Worm (Caenorhabditis elegans) whole organism, L4 larva: ENCODE data around the gene lin-26.

Source experiments
- F37D6.2 ChIP-seq: sonication (generic microtip); optimal IDR thresholded peaks from 2 replicates; lab custom pipeline; 2016; ENCODE audit warnings: mild to moderate bottlenecking, missing genetic modification characterization, missing compliant biosample characterization
- R02D3.7 ChIP-seq: fragments of 150-350 bp; sonication (generic microtip); optimal IDR thresholded peaks from 3 replicates; lab custom pipeline; 2014; ENCODE audit warnings: missing biosample characterization, missing genetic modification characterization
- T26A8.4 ChIP-seq: fragments of 200-800 bp; sonication (Bioruptor generic); IDR thresholded peaks from 2 replicates; pipeline ENCODE4 v1.3.6; 2022; ENCODE audit warnings: missing genetic modification characterization, missing compliant biosample characterization
- Y48G9A.11 ChIP-seq: fragments of 200-800 bp; sonication (Bioruptor generic); IDR thresholded peaks from 2 replicates; pipeline ENCODE4 v1.3.6; 2022; ENCODE audit warnings: missing genetic modification reagents, missing genetic modification characterization, missing compliant biosample characterization
- ZK337.2 ChIP-seq: fragments of 200-800 bp; sonication (Bioruptor generic); IDR thresholded peaks from 2 replicates; pipeline ENCODE4 v1.3.6; 2022; ENCODE audit warnings: missing genetic modification reagents, missing genetic modification characterization, missing compliant biosample characterization
- aha-1 ChIP-seq: fragments of 150-350 bp; peaks from one replicate; lab custom pipeline; 2014; ENCODE audit warnings: missing biosample characterization, missing genetic modification characterization
- attf-4 ChIP-seq: sonication (generic microtip); optimal IDR thresholded peaks from 3 replicates; lab custom pipeline; 2017; ENCODE audit warnings: missing biosample characterization, missing genetic modification characterization
- ceh-20 ChIP-seq: fragments of 200-800 bp; sonication (Bioruptor generic); IDR thresholded peaks from 2 replicates; pipeline ENCODE4 v1.3.6; 2022; ENCODE audit warnings: missing genetic modification reagents, missing genetic modification characterization, missing compliant biosample characterization
- ces-1 ChIP-seq: fragments of 150-350 bp; sonication (generic microtip); optimal IDR thresholded peaks from 4 replicates; lab custom pipeline; 2014; ENCODE audit warnings: missing biosample characterization, missing genetic modification reagents, missing genetic modification characterization
- cey-2 ChIP-seq: sonication (generic microtip); optimal IDR thresholded peaks from 3 replicates; lab custom pipeline; 2017; ENCODE audit warnings: missing genetic modification characterization, mild to moderate bottlenecking, missing compliant biosample characterization, antibody characterized with exemption, borderline replicate concordance; ENCODE audit not compliant: insufficient read depth
- ctbp-1 ChIP-seq: fragments of 200-800 bp; sonication (Bioruptor generic); IDR thresholded peaks from 2 replicates; pipeline ENCODE4 v1.3.6; 2022; ENCODE audit warnings: missing genetic modification reagents, missing genetic modification characterization, missing compliant biosample characterization
- daf-16 ChIP-seq, 3 experiments: sonication (generic microtip); optimal IDR thresholded peaks; 2 replicates each; lab custom pipeline; 2016 to 2017; ENCODE audit warnings: missing genetic modification characterization in 3 of 3, missing genetic modification reagents in 3 of 3, mild to moderate bottlenecking in 2 of 3, missing compliant biosample characterization in 2 of 3, missing biosample characterization in 1 of 3, moderate library complexity in 1 of 3
- daf-8 ChIP-seq: fragments of 200-800 bp; sonication (Bioruptor generic); IDR thresholded peaks from 2 replicates; pipeline ENCODE4 v1.3.6; 2022; ENCODE audit warnings: missing genetic modification characterization, missing compliant biosample characterization
- dmd-6 ChIP-seq: fragments of 200-800 bp; sonication (Bioruptor generic); IDR thresholded peaks from 2 replicates; pipeline ENCODE4 v1.3.6; 2022; ENCODE audit warnings: missing genetic modification reagents, missing genetic modification characterization, missing compliant biosample characterization
- dpl-1 ChIP-seq: fragments of 150-350 bp; optimal IDR thresholded peaks from 2 replicates; lab custom pipeline; 2014; ENCODE audit warnings: missing biosample characterization, missing genetic modification reagents, missing genetic modification characterization
- egl-27 ChIP-seq: sonication (generic microtip); optimal IDR thresholded peaks from 3 replicates; lab custom pipeline; 2017; ENCODE audit warnings: missing biosample characterization, missing genetic modification reagents, missing genetic modification characterization
- egl-43 ChIP-seq: fragments of 200-800 bp; sonication (Bioruptor generic); IDR thresholded peaks from 2 replicates; pipeline ENCODE4 v1.3.6; 2022; ENCODE audit warnings: missing genetic modification reagents, missing genetic modification characterization, missing compliant biosample characterization
- fkh-10 ChIP-seq: fragments of 150-350 bp; optimal IDR thresholded peaks from 2 replicates; lab custom pipeline; 2014; ENCODE audit warnings: missing biosample characterization, missing genetic modification reagents, missing genetic modification characterization
- hif-1 ChIP-seq, 2 experiments: sonication (generic microtip); optimal IDR thresholded peaks; 2 replicates each; lab custom pipeline; 2016 to 2017; ENCODE audit warnings: missing compliant biosample characterization in 2 of 2, missing genetic modification characterization in 2 of 2, missing genetic modification reagents in 2 of 2, missing genotype in 2 of 2, mild to moderate bottlenecking in 1 of 2
- hlh-11 ChIP-seq: fragments of 200-800 bp; sonication (Bioruptor generic); optimal IDR thresholded peaks from 2 replicates; lab custom pipeline; 2018; ENCODE audit warnings: mild to moderate bottlenecking, missing genetic modification characterization, missing compliant biosample characterization
- hlh-30 ChIP-seq: sonication (generic microtip); optimal IDR thresholded peaks from 2 replicates; lab custom pipeline; 2017; ENCODE audit warnings: antibody characterized with exemption, mild to moderate bottlenecking, missing genetic modification characterization, missing compliant biosample characterization; ENCODE audit not compliant: insufficient read depth
- hmg-1.1 ChIP-seq: fragments of 200-800 bp; sonication (Bioruptor generic); IDR thresholded peaks from 2 replicates; pipeline ENCODE4 v1.3.6; 2022; ENCODE audit warnings: missing genetic modification reagents, missing genetic modification characterization, missing compliant biosample characterization
- jun-1 ChIP-seq: fragments of 150-350 bp; optimal IDR thresholded peaks from 2 replicates; lab custom pipeline; 2014; ENCODE audit warnings: missing biosample characterization, missing genetic modification reagents, missing genetic modification characterization
- lin-1 ChIP-seq: fragments of 200-800 bp; sonication (Bioruptor generic); IDR thresholded peaks from 2 replicates; pipeline ENCODE4 v1.3.6; 2022; ENCODE audit warnings: missing genetic modification reagents, missing genetic modification characterization, missing compliant biosample characterization
- lin-15B ChIP-seq: fragments of 150-350 bp; sonication (generic microtip); optimal IDR thresholded peaks from 3 replicates; lab custom pipeline; 2014; ENCODE audit warnings: missing biosample characterization, missing genetic modification characterization
- lin-38 ChIP-seq: fragments of 200-800 bp; sonication (Bioruptor generic); IDR thresholded peaks from 2 replicates; pipeline ENCODE4 v1.3.6; 2022; ENCODE audit warnings: missing genetic modification reagents, missing genetic modification characterization, missing compliant biosample characterization
- lin-39 ChIP-seq: fragments of 150-350 bp; optimal IDR thresholded peaks from 2 replicates; lab custom pipeline; 2014; ENCODE audit warnings: missing biosample characterization, missing genetic modification reagents, missing genetic modification characterization
- lir-3 ChIP-seq: sonication (generic microtip); optimal IDR thresholded peaks from 2 replicates; lab custom pipeline; 2016; ENCODE audit warnings: mild to moderate bottlenecking, missing genetic modification characterization, missing compliant biosample characterization
- lsy-2 ChIP-seq, 2 experiments: fragments of 150-350 bp in 1 of 2; sonication (generic microtip) in 1 of 2; optimal IDR thresholded peaks; 2 replicates each; lab custom pipeline; 2014 to 2017; ENCODE audit warnings: missing biosample characterization in 2 of 2, missing genetic modification characterization in 2 of 2
- mdl-1 ChIP-seq, 2 experiments: fragments of 150-350 bp in 1 of 2; sonication (generic microtip) in 1 of 2; optimal IDR thresholded peaks; 2 replicates each; lab custom pipeline; 2014 to 2017; ENCODE audit warnings: missing biosample characterization in 2 of 2, missing genetic modification characterization in 2 of 2
- mep-1 ChIP-seq: fragments of 150-350 bp; sonication (generic microtip); optimal IDR thresholded peaks from 3 replicates; lab custom pipeline; 2014; ENCODE audit warnings: missing biosample characterization, missing genetic modification characterization
- mes-2 ChIP-seq: sonication (generic microtip); optimal IDR thresholded peaks from 2 replicates; lab custom pipeline; 2016; ENCODE audit warnings: missing genotype, mild to moderate bottlenecking, missing genetic modification characterization, missing compliant biosample characterization; ENCODE audit not compliant: poor library complexity, severe bottlenecking
- mxl-3 ChIP-seq: fragments of 200-800 bp; sonication (Bioruptor generic); optimal IDR thresholded peaks from 2 replicates; lab custom pipeline; 2018; ENCODE audit warnings: mild to moderate bottlenecking, missing genetic modification characterization, missing compliant biosample characterization
- nhr-10 ChIP-seq: fragments of 150-350 bp; optimal IDR thresholded peaks from 2 replicates; lab custom pipeline; 2014; ENCODE audit warnings: missing biosample characterization, missing genetic modification characterization
- nhr-102 ChIP-seq: sonication (generic microtip); optimal IDR thresholded peaks from 2 replicates; lab custom pipeline; 2016; ENCODE audit warnings: mild to moderate bottlenecking, missing genetic modification characterization, moderate library complexity, missing compliant biosample characterization
- nhr-11 ChIP-seq: fragments of 150-350 bp; optimal IDR thresholded peaks from 2 replicates; lab custom pipeline; 2014; ENCODE audit warnings: missing biosample characterization, missing genetic modification characterization
- nhr-25 ChIP-seq: sonication (generic microtip); optimal IDR thresholded peaks from 2 replicates; lab custom pipeline; 2017; ENCODE audit warnings: missing genetic modification characterization, mild to moderate bottlenecking, missing compliant biosample characterization, antibody characterized with exemption, moderate library complexity, borderline replicate concordance; ENCODE audit not compliant: insufficient read depth
- nhr-41 ChIP-seq: fragments of 200-800 bp; sonication (Bioruptor generic); IDR thresholded peaks from 2 replicates; pipeline ENCODE4 v1.3.6; 2022; ENCODE audit warnings: missing genetic modification reagents, missing genetic modification characterization, missing compliant biosample characterization
- nhr-42 ChIP-seq: fragments of 200-800 bp; sonication (Bioruptor generic); IDR thresholded peaks from 2 replicates; pipeline ENCODE4 v1.3.6; 2022; ENCODE audit warnings: missing genetic modification characterization, missing compliant biosample characterization
- nhr-48 ChIP-seq: sonication (generic microtip); optimal IDR thresholded peaks from 2 replicates; lab custom pipeline; 2016; ENCODE audit warnings: mild to moderate bottlenecking, missing genetic modification characterization, missing compliant biosample characterization
- rbr-2 ChIP-seq: sonication (generic microtip); optimal IDR thresholded peaks from 2 replicates; lab custom pipeline; 2016; ENCODE audit warnings: missing genotype, missing genetic modification characterization, missing compliant biosample characterization
- set-16 ChIP-seq: fragments of 200-800 bp; sonication (Bioruptor generic); IDR thresholded peaks from 2 replicates; pipeline ENCODE4 v1.3.6; 2022; ENCODE audit warnings: missing genetic modification reagents, missing genetic modification characterization, missing compliant biosample characterization
- spr-1 ChIP-seq: sonication (generic microtip); optimal IDR thresholded peaks from 2 replicates; lab custom pipeline; 2016; ENCODE audit warnings: mild to moderate bottlenecking, missing genetic modification characterization, missing compliant biosample characterization
- unc-62 ChIP-seq, 3 experiments: fragments of 150-350 bp in 1 of 3; sonication (generic microtip); optimal IDR thresholded peaks in 2 of 3; peaks in 1 of 3; 1 replicate in 1 of 3; 2 replicates in 2 of 3; lab custom pipeline; 2014 to 2017; ENCODE audit warnings: missing biosample characterization in 3 of 3, missing genetic modification characterization in 3 of 3, missing genetic modification reagents in 3 of 3, missing genotype in 1 of 3
- vab-7 ChIP-seq: fragments of 200-800 bp; sonication (Bioruptor generic); IDR thresholded peaks from 2 replicates; pipeline ENCODE4 v1.3.6; 2022; ENCODE audit warnings: missing genetic modification reagents, missing genetic modification characterization, missing compliant biosample characterization
- zag-1 ChIP-seq: fragments of 150-350 bp; optimal IDR thresholded peaks from 2 replicates; lab custom pipeline; 2014; ENCODE audit warnings: missing biosample characterization, missing genetic modification characterization
- zip-2 ChIP-seq: fragments of 150-350 bp; optimal IDR thresholded peaks from 2 replicates; lab custom pipeline; 2014; ENCODE audit warnings: missing biosample characterization, missing genetic modification characterization
- ztf-11 ChIP-seq: fragments of 150-350 bp; optimal IDR thresholded peaks from 2 replicates; lab custom pipeline; 2014; ENCODE audit warnings: missing biosample characterization, missing genetic modification characterization

Gene lin-26

DNA sequence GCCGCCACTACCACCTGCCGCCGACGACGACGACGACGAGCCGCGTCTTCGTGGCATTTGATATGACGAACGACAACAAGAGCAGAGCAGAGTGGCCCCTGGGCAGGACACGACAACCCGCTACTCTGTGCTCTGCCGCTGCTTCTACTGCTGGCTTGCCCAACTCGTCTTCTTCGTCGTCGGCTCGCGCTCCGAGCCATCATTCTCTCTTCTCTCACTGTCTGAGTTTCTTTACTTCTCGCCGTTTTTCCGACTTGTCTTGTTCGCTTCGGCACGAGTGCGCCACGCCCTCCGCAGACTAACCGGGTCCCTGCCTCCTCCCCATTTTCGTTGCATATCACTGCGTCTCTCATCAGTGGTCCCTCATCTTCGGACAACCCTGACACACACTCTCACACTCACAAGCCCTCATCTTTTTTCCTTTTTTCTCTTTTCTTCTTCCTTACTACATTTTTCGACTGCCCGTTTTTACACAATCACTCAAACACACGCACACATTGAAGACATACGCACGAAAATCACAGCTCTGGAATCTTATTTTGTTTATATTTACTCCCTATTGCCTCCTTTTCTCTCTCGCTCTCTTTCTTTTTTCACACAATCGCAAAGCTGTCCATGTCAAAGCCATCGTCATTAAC lies 39.9 kb upstream of the lin-26 start:
- TF ChIP-seq fkh-10 (GFP tag; lab: Kevin White, UChicago) (peak; percentile 94), attf-4 (tag; lab: Kevin White, UChicago) (no peak), nhr-41 (GFP tag; lab: Robert Waterston, UW) (no peak), mdl-1 (tag; optimal IDR thresholded peaks at IDR 0.05; lab: Kevin White, UChicago) (peak; percentile 47 to 87), set-16 (GFP tag; lab: Robert Waterston, UW) (peak; percentile 97), F37D6.2 (tag; lab: Kevin White, UChicago) (peak; percentile 51), daf-8 (no peak), zag-1 (tag; lab: Kevin White, UChicago) (no peak), unc-62 (GFP tag; optimal IDR thresholded peaks at IDR 0.05 in 1 of 2; lab: Kevin White, UChicago) (peak in 1 of 2 experiments; percentile 97), unc-62 (tag; optimal IDR thresholded peaks at IDR 0.05; lab: Kevin White, UChicago) (no peak), jun-1 (no peak), ztf-11 (tag; lab: Kevin White, UChicago) (no peak), hmg-1.1 (GFP tag; lab: Robert Waterston, UW) (peak; percentile 81), vab-7 (peak; percentile 31; the same call in 1 of the 2 replicates), R02D3.7 (no peak), egl-43 (GFP tag; lab: Robert Waterston, UW) (peak; percentile 79), hif-1 (tag; optimal IDR thresholded peaks at IDR 0.05; lab: Kevin White, UChicago) (peak in 1 of 2 experiments; percentile 67), dpl-1 (no peak), nhr-25 (tag; lab: Kevin White, UChicago) (no peak), lin-38 (GFP tag; lab: Robert Waterston, UW) (peak; percentile 8; the same call in 1 of the 2 replicates), nhr-48 (tag; lab: Kevin White, UChicago) (peak; percentile 28), lin-1 (GFP tag; lab: Robert Waterston, UW) (no peak), Y48G9A.11 (GFP tag; lab: Robert Waterston, UW) (no peak), mep-1 (tag; lab: Kevin White, UChicago) (peak; percentile 70), zip-2 (tag; lab: Kevin White, UChicago) (no peak), ZK337.2 (GFP tag; lab: Robert Waterston, UW) (no peak), ceh-20 (GFP tag; lab: Robert Waterston, UW) (peak; percentile 45; the same call in 1 of the 2 replicates), rbr-2 (tag; lab: Kevin White, UChicago) (peak; percentile 83), aha-1 (tag; lab: Kevin White, UChicago) (peak; percentile 85), dmd-6 (GFP tag; lab: Robert Waterston, UW) (peak; percentile 36), ces-1 (GFP tag; lab: Kevin White, UChicago) (peak; percentile 19), T26A8.4 (GFP tag; lab: Robert Waterston, UW) (no peak), spr-1 (tag; lab: Kevin White, UChicago) (peak; percentile 13), nhr-10 (tag; lab: Kevin White, UChicago) (no peak), hlh-30 (tag; lab: Kevin White, UChicago) (peak; percentile 78), ctbp-1 (GFP tag; lab: Robert Waterston, UW) (peak; percentile 84), lin-15B (no peak), nhr-42 (GFP tag; lab: Robert Waterston, UW) (no peak), nhr-11 (tag; lab: Kevin White, UChicago) (peak; percentile 39), hlh-11 (tag; lab: Kevin White, UChicago) (peak; percentile 68), egl-27 (no peak), daf-16 (GFP tag; optimal IDR thresholded peaks at IDR 0.05; lab: Kevin White, UChicago) (peak in 1 of 2 experiments; percentile 80), daf-16 (tag; optimal IDR thresholded peaks at IDR 0.05; lab: Kevin White, UChicago) (no peak), lsy-2 (tag; optimal IDR thresholded peaks at IDR 0.05; lab: Kevin White, UChicago) (peak; percentile 63 to 74), lin-39 (tag; lab: Kevin White, UChicago) (peak; percentile 61), mes-2 (tag; lab: Kevin White, UChicago) (peak; percentile 25), nhr-102 (tag; lab: Kevin White, UChicago) (no peak), cey-2 (tag; lab: Kevin White, UChicago) (no peak), lir-3 (tag; lab: Kevin White, UChicago) (no peak), mxl-3 (GFP tag; lab: Kevin White, UChicago) (peak; percentile 28)
